Worm (Caenorhabditis elegans) whole organism, late embryonic: ENCODE results near the gene srh-142.

Experiments used
- C08G9.2 ChIP-seq: sonication (generic microtip); optimal IDR thresholded peaks from 2 replicates; lab custom pipeline; 2016; ENCODE audit warnings: mild to moderate bottlenecking, missing genetic modification characterization, moderate library complexity, missing compliant biosample characterization
- C38D4.7 ChIP-seq: fragments of 200-800 bp; sonication (Bioruptor generic); optimal IDR thresholded peaks from 2 replicates; lab custom pipeline; 2018; ENCODE audit warnings: mild to moderate bottlenecking, missing genetic modification characterization, moderate library complexity, missing compliant biosample characterization
- F13H6.1 ChIP-seq: sonication (generic microtip); optimal IDR thresholded peaks from 2 replicates; lab custom pipeline; 2016; ENCODE audit warnings: missing genetic modification characterization, missing compliant biosample characterization
- K02D7.2 ChIP-seq: sonication (generic microtip); optimal IDR thresholded peaks from 2 replicates; lab custom pipeline; 2017; ENCODE audit warnings: mild to moderate bottlenecking, missing genetic modification characterization, missing compliant biosample characterization
- K09A11.1 ChIP-seq: sonication (generic microtip); optimal IDR thresholded peaks from 2 replicates; lab custom pipeline; 2017; ENCODE audit warnings: antibody characterized with exemption, mild to moderate bottlenecking, missing genetic modification characterization, missing compliant biosample characterization; ENCODE audit not compliant: insufficient read depth
- ama-1 ChIP-seq: fragments of 150-350 bp; optimal IDR thresholded peaks from 2 replicates; lab custom pipeline; 2014
- ceh-14 ChIP-seq: sonication (generic microtip); optimal IDR thresholded peaks from 2 replicates; lab custom pipeline; 2016; ENCODE audit warnings: missing genotype, missing genetic modification characterization, missing compliant biosample characterization
- ceh-18 ChIP-seq: sonication (generic microtip); optimal IDR thresholded peaks from 2 replicates; lab custom pipeline; 2016; ENCODE audit warnings: missing genetic modification characterization, missing compliant biosample characterization
- ceh-19 ChIP-seq: fragments of 200-800 bp; sonication (Bioruptor generic); optimal IDR thresholded peaks from 2 replicates; lab custom pipeline; 2018; ENCODE audit warnings: mild to moderate bottlenecking, missing genetic modification characterization, missing compliant biosample characterization
- ceh-2 ChIP-seq: sonication (generic microtip); optimal IDR thresholded peaks from 2 replicates; lab custom pipeline; 2016; ENCODE audit warnings: missing genotype, missing genetic modification characterization, missing compliant biosample characterization
- ceh-22 ChIP-seq: sonication (generic microtip); optimal IDR thresholded peaks from 2 replicates; lab custom pipeline; 2017; ENCODE audit warnings: missing biosample characterization, missing genetic modification characterization
- ceh-24 ChIP-seq: sonication (generic microtip); optimal IDR thresholded peaks from 2 replicates; lab custom pipeline; 2016; ENCODE audit warnings: mild to moderate bottlenecking, missing genetic modification characterization, missing compliant biosample characterization
- ceh-30 ChIP-seq: fragments of 150-350 bp; optimal IDR thresholded peaks from 2 replicates; lab custom pipeline; 2014; ENCODE audit warnings: missing biosample characterization, missing genetic modification characterization
- ceh-31 ChIP-seq: sonication (generic microtip); optimal IDR thresholded peaks from 2 replicates; lab custom pipeline; 2016; ENCODE audit warnings: missing genetic modification characterization, missing compliant biosample characterization
- ceh-34 ChIP-seq: sonication (generic microtip); optimal IDR thresholded peaks from 2 replicates; lab custom pipeline; 2016; ENCODE audit warnings: mild to moderate bottlenecking, missing genetic modification characterization, missing compliant biosample characterization
- ceh-9 ChIP-seq: sonication (generic microtip); optimal IDR thresholded peaks from 2 replicates; lab custom pipeline; 2016; ENCODE audit warnings: mild to moderate bottlenecking, missing genetic modification characterization, inconsistent platforms, missing compliant biosample characterization
- che-1 ChIP-seq: sonication (generic microtip); optimal IDR thresholded peaks from 2 replicates; lab custom pipeline; 2016; ENCODE audit warnings: mild to moderate bottlenecking, missing genetic modification characterization, missing compliant biosample characterization
- elt-2 ChIP-seq: sonication (generic microtip); optimal IDR thresholded peaks from 2 replicates; lab custom pipeline; 2016; ENCODE audit warnings: missing genetic modification reagents, missing genetic modification characterization, missing compliant biosample characterization
- elt-4 ChIP-seq: sonication (generic microtip); optimal IDR thresholded peaks from 2 replicates; lab custom pipeline; 2016; ENCODE audit warnings: missing genetic modification characterization, missing compliant biosample characterization
- ets-4 ChIP-seq: sonication (generic microtip); optimal IDR thresholded peaks from 2 replicates; lab custom pipeline; 2016; ENCODE audit warnings: missing genetic modification characterization, missing compliant biosample characterization
- fkh-10 ChIP-seq: fragments of 150-350 bp; optimal IDR thresholded peaks from 2 replicates; lab custom pipeline; 2014; ENCODE audit warnings: missing biosample characterization, missing genetic modification reagents, missing genetic modification characterization
- fkh-6 ChIP-seq: sonication (generic microtip); optimal IDR thresholded peaks from 2 replicates; lab custom pipeline; 2016; ENCODE audit warnings: missing genetic modification characterization, missing compliant biosample characterization
- gmeb-2 ChIP-seq: sonication (generic microtip); optimal IDR thresholded peaks from 2 replicates; lab custom pipeline; 2016; ENCODE audit warnings: missing genetic modification characterization, inconsistent platforms, missing compliant biosample characterization
- hlh-13 ChIP-seq: fragments of 200-800 bp; sonication (Bioruptor generic); optimal IDR thresholded peaks from 2 replicates; lab custom pipeline; 2018; ENCODE audit warnings: mild to moderate bottlenecking, missing genetic modification characterization, missing compliant biosample characterization
- hlh-15 ChIP-seq: sonication (generic microtip); optimal IDR thresholded peaks from 2 replicates; lab custom pipeline; 2016; ENCODE audit warnings: missing genetic modification characterization, missing compliant biosample characterization
- hlh-30 ChIP-seq: sonication (generic microtip); optimal IDR thresholded peaks from 2 replicates; lab custom pipeline; 2017; ENCODE audit warnings: antibody characterized with exemption, missing genetic modification characterization, missing compliant biosample characterization; ENCODE audit not compliant: insufficient read depth
- hlh-8 ChIP-seq: sonication (generic microtip); optimal IDR thresholded peaks from 2 replicates; lab custom pipeline; 2016; ENCODE audit warnings: missing genotype, missing genetic modification characterization, missing compliant biosample characterization
- lim-6 ChIP-seq: sonication (generic microtip); optimal IDR thresholded peaks from 2 replicates; lab custom pipeline; 2016; ENCODE audit warnings: missing genetic modification characterization, missing compliant biosample characterization
- lin-11 ChIP-seq: fragments of 200-800 bp; sonication (Bioruptor generic); optimal IDR thresholded peaks from 2 replicates; lab custom pipeline; 2018; ENCODE audit warnings: mild to moderate bottlenecking, missing genetic modification characterization, missing compliant biosample characterization
- nfya-1 ChIP-seq: sonication (generic microtip); optimal IDR thresholded peaks from 2 replicates; lab custom pipeline; 2017; ENCODE audit warnings: missing genetic modification characterization, mild to moderate bottlenecking, missing compliant biosample characterization, antibody characterized with exemption, moderate library complexity
- nhr-232 ChIP-seq: sonication (generic microtip); optimal IDR thresholded peaks from 2 replicates; lab custom pipeline; 2016; ENCODE audit warnings: missing genetic modification characterization, missing compliant biosample characterization
- odd-2 ChIP-seq: sonication (generic microtip); optimal IDR thresholded peaks from 2 replicates; lab custom pipeline; 2017; ENCODE audit warnings: antibody characterized with exemption, mild to moderate bottlenecking, missing genetic modification characterization, missing compliant biosample characterization
- pag-3 ChIP-seq: sonication (generic microtip); optimal IDR thresholded peaks from 2 replicates; lab custom pipeline; 2016; ENCODE audit warnings: missing compliant biosample characterization, missing genetic modification characterization, borderline replicate concordance
- pat-9 ChIP-seq: fragments of 200-800 bp; sonication (Bioruptor generic); optimal IDR thresholded peaks from 2 replicates; lab custom pipeline; 2018; ENCODE audit warnings: mild to moderate bottlenecking, missing genetic modification characterization, moderate library complexity, missing compliant biosample characterization
- pha-2 ChIP-seq: sonication (generic microtip); optimal IDR thresholded peaks from 2 replicates; lab custom pipeline; 2017; ENCODE audit warnings: mild to moderate bottlenecking, missing genetic modification characterization, missing compliant biosample characterization
- ref-2 ChIP-seq: sonication (generic microtip); optimal IDR thresholded peaks from 2 replicates; lab custom pipeline; 2016; ENCODE audit warnings: missing genetic modification characterization, missing compliant biosample characterization
- sox-2 ChIP-seq: fragments of 200-800 bp; sonication (Bioruptor generic); IDR thresholded peaks from 2 replicates; pipeline ENCODE4 v1.3.6; 2022; ENCODE audit warnings: missing genetic modification reagents, missing genetic modification characterization, missing compliant biosample characterization
- syd-9 ChIP-seq: sonication (generic microtip); optimal IDR thresholded peaks from 2 replicates; lab custom pipeline; 2016; ENCODE audit warnings: mild to moderate bottlenecking, missing genetic modification characterization, moderate library complexity, missing compliant biosample characterization
- ttx-3 ChIP-seq: sonication (generic microtip); optimal IDR thresholded peaks from 2 replicates; lab custom pipeline; 2016; ENCODE audit warnings: missing genetic modification reagents, missing genetic modification characterization, missing compliant biosample characterization
- unc-42 ChIP-seq: sonication (generic microtip); optimal IDR thresholded peaks from 2 replicates; lab custom pipeline; 2016; ENCODE audit warnings: missing genotype, missing genetic modification characterization, missing compliant biosample characterization
- zip-5 ChIP-seq: sonication (generic microtip); optimal IDR thresholded peaks from 2 replicates; lab custom pipeline; 2016; ENCODE audit warnings: missing genetic modification characterization, missing compliant biosample characterization

srh-142 gene

ce11 chrV:16429503-16429902, 31.3 kb downstream of the srh-142 start, which contains the start of gene F26D2.10:
Gene F26D2.10, minus strand, starts transcription at chrV:16429603.
- TF ChIP-seq F13H6.1 (no peak), fkh-10 (GFP tag; lab: Kevin White, UChicago) (no peak), pat-9 (tag; lab: Kevin White, UChicago) (no peak), ceh-22 (no peak), ets-4 (tag; lab: Kevin White, UChicago) (no peak), ceh-34 (tag; lab: Kevin White, UChicago) (no peak), ceh-30 (tag; lab: Kevin White, UChicago) (no peak), unc-42 (tag; lab: Kevin White, UChicago) (no peak), ama-1 (no peak), hlh-30 (no peak)

DNA sequence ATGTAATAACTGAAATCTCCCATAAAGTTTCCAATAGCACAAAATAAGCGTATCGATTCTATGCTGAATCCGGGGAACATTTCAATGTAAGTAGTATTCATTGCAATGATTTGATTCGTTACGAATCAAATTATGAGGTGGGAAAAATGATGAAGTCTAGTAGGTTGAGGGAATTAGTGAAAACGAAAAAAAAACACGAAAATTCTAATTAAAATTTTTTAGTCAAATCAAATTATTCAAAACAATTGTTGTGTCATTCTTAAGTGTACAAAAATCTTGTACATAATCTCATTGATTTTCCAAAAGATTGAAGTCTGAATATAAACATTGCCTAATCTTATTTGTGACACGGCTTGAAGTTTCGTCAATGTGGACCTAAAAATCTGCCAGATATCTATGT, 36.3 kb downstream of the srh-142 start, which contains the start of gene srw-29:
Gene srw-29, minus strand, starts transcription at position 101 of the 400 bp plus-strand sequence.
- TF ChIP-seq ets-4 (tag; lab: Kevin White, UChicago): no peak
- no peak for TF ChIP-seq gmeb-2
- no peak for TF ChIP-seq K09A11.1 (tag; lab: Kevin White, UChicago)
- TF ChIP-seq fkh-10 (GFP tag; lab: Kevin White, UChicago): no peak
- TF ChIP-seq ceh-18 (tag; lab: Kevin White, UChicago): no peak
- no peak for TF ChIP-seq pag-3
- no peak for TF ChIP-seq lim-6 (tag; lab: Kevin White, UChicago)
- TF ChIP-seq nhr-232 (tag; lab: Kevin White, UChicago): no peak
- no peak for TF ChIP-seq nfya-1 (tag; lab: Kevin White, UChicago)
- TF ChIP-seq pat-9 (tag; lab: Kevin White, UChicago): no peak
- no peak for TF ChIP-seq ceh-2 (tag; lab: Kevin White, UChicago)
- TF ChIP-seq ceh-31 (tag; lab: Kevin White, UChicago): no peak
- TF ChIP-seq ceh-24 (tag; lab: Kevin White, UChicago): no peak
- TF ChIP-seq zip-5 (tag; lab: Kevin White, UChicago): no peak
- no peak for TF ChIP-seq ceh-14 (tag; lab: Kevin White, UChicago)
- TF ChIP-seq C08G9.2 (tag; lab: Kevin White, UChicago): no peak

DNA sequence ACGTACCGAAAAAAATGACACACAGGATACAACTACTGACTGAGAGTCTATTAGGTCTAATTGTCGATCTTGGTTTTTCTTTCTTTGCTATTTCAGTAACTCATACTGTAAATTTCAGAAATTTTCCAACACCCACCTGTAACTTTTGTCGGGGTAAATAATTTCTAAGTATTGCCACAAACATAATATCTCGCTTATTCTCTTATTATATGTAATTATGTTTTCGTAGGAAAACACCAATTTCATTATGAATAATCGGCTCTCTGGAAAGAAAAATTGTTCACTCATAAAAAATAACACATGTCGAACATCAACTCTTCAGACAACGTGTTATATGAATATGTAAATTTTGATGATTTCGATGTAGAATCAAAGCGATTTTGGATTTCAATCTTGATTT, 40.1 kb downstream of the srh-142 start, which contains the start of gene srw-48:
Gene srw-48, plus strand, starts transcription at position 301 of the 400 bp plus-strand sequence.
- no peak for TF ChIP-seq elt-4 (tag; lab: Kevin White, UChicago)
- TF ChIP-seq ceh-9: no peak
- no peak for TF ChIP-seq hlh-8

DNA sequence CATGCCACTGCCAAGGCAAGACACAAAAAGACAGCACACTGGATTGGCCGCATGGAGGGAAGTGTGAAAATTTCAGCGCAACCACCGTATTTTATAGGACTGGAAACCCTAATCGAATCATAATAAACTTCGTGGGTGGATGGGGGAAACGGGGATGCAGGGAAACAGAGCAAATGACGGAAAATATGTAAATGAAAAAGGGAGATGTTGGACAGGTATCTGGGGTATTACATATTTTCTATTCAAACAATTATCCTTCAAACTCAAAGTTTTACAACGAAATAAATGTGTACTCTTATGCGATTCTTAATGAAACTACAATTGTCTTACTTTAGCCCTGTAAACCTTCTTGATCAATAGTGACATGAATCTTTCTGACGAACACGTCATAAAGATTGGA, 41.0 kb downstream of the srh-142 start, which contains the start of gene F26D2.16:
Gene F26D2.16, minus strand, starts transcription at position 101 of the 400 bp plus-strand sequence.
- TF ChIP-seq F13H6.1 (no peak), nhr-232 (tag; lab: Kevin White, UChicago) (no peak)

DNA sequence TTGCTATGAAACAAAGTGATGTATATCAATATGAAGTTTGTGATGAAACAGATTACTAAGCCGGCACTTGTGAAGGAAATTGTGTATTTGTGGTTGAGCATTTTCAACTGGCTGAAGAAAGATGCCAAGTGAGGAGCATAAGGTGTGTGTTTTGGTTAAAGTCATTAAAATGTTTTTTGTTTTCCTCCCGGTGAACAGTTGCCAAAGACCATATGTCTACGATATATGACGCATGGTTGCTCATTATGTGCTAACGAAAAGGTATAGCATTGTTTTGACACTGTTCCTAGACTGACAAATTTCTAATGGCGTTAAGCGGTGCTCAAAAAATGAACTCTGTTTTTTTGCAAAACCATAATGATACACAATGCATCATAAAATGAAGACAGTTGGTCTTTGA, 43.8 kb downstream of the srh-142 start, which contains the start of gene str-55:
Gene str-55, minus strand, starts transcription at position 101 of the 400 bp plus-strand sequence.
- TF ChIP-seq lin-11 (tag; lab: Kevin White, UChicago) (no peak), syd-9 (tag; lab: Kevin White, UChicago) (no peak), hlh-15 (no peak), ref-2 (tag; lab: Kevin White, UChicago) (no peak), fkh-6 (tag; lab: Kevin White, UChicago) (no peak), pha-2 (no peak)

DNA sequence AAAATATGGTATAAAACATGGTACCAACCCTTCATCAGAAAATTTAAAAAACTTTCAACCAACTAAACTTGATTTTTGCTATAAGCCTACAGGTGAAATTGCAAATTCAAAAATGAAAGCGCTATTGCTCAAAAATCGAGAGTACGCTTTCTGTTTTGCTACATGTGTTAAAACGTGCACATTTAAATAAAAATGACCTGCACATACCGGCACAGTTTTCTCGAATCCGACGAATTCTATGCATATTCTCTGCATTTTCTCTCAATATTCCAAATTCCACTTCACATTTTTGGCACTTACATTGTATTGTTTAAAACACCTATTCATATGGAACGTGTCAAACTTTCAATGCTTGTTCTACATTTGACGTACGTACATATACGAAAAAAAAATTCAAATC, 50.2 kb downstream of the srh-142 start, which contains the start of gene srh-145:
Gene srh-145, plus strand, starts transcription at position 193 of the 400 bp plus-strand sequence.
- TF ChIP-seq che-1 (tag; lab: Kevin White, UChicago): no peak
- no peak for TF ChIP-seq ref-2 (tag; lab: Kevin White, UChicago)
- TF ChIP-seq odd-2 (tag; lab: Kevin White, UChicago): no peak
- no peak for TF ChIP-seq ceh-34 (tag; lab: Kevin White, UChicago)
- no peak for TF ChIP-seq ttx-3
- no peak for TF ChIP-seq K02D7.2 (tag; lab: Kevin White, UChicago)
- TF ChIP-seq elt-4 (tag; lab: Kevin White, UChicago): no peak
- no peak for TF ChIP-seq hlh-13 (GFP tag; lab: Kevin White, UChicago)
- no peak for TF ChIP-seq C38D4.7 (GFP tag; lab: Kevin White, UChicago)
- no peak for TF ChIP-seq ets-4 (tag; lab: Kevin White, UChicago)
- no peak for TF ChIP-seq sox-2 (GFP tag; lab: Robert Waterston, UW)
- no peak for TF ChIP-seq lim-6 (tag; lab: Kevin White, UChicago)
- no peak for TF ChIP-seq fkh-10 (GFP tag; lab: Kevin White, UChicago)
- TF ChIP-seq elt-2: no peak
- TF ChIP-seq ceh-19 (GFP tag; lab: Kevin White, UChicago): no peak
- TF ChIP-seq, all 69 proteins: peak for 0
